Worm (Caenorhabditis elegans): ENCODE data around the gene wrt-3.

DNA sequence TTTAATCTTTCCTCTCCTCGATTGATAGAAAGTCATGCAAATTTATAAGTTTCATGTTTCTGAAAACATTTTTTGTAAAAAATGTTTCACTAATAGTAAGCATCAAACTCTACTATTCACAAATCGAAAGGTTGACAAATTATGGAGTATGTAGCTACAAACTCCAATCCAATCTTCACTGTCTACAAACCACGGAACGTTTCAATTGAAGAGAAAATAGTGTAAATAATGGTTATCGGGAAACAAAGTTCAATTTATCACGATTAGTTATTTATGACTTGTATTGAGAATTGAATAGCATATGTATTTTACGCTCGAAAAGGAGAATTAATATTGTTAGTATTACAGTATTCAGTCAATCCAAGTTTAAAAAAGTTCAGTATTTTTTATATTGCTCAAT, 22.4 kb upstream of the wrt-3 start:
- no peak for TF ChIP-seq flt-1 (GFP tag; IDR thresholded peaks at IDR 0.05)
- no peak for TF ChIP-seq sea-1 (GFP tag; conservative IDR thresholded peaks at IDR 0.05)
- TF ChIP-seq ets-7 (tag; optimal IDR thresholded peaks at IDR 0.05): no peak
- TF ChIP-seq ceh-36 (tag; optimal IDR thresholded peaks at IDR 0.05): no peak
- TF ChIP-seq tbx-37 (GFP tag; conservative IDR thresholded peaks at IDR 0.05): no peak
- no peak for TF ChIP-seq ama-1 (optimal IDR thresholded peaks at IDR 0.05)
- TF ChIP-seq tra-4 (tag; optimal IDR thresholded peaks at IDR 0.05): no peak
- no peak for TF ChIP-seq hnd-1 (tag; optimal IDR thresholded peaks at IDR 0.05)
- TF ChIP-seq hmbx-1 (tag; optimal IDR thresholded peaks at IDR 0.05): no peak
- TF ChIP-seq pes-1 (GFP tag; IDR thresholded peaks at IDR 0.05): no peak
- TF ChIP-seq aly-1 (tag; optimal IDR thresholded peaks at IDR 0.05): no peak

All from whole organism, early embryonic.